Worm (Caenorhabditis elegans) whole organism, midembryonic: ENCODE results near the gene ugt-7.

Experiments
- flt-1 ChIP-seq: fragments of 200-800 bp; sonication (Bioruptor generic); IDR thresholded peaks from 2 replicates; pipeline ENCODE4 v1.3.6; 2022; ENCODE audit warnings: missing genetic modification characterization, missing compliant biosample characterization
- klf-2 ChIP-seq: fragments of 200-800 bp; sonication (Bioruptor generic); conservative IDR thresholded peaks from 2 replicates; pipeline ENCODE4 v1.3.6; 2022; ENCODE audit warnings: missing genetic modification reagents, missing genetic modification characterization, missing compliant biosample characterization
- med-1 ChIP-seq: sonication (generic microtip); optimal IDR thresholded peaks from 2 replicates; lab custom pipeline; 2017; ENCODE audit warnings: missing genetic modification characterization, mild to moderate bottlenecking, missing compliant biosample characterization, antibody characterized with exemption, missing genetic modification reagents; ENCODE audit not compliant: insufficient read depth
- ref-1 ChIP-seq: fragments of 200-800 bp; sonication (Bioruptor generic); conservative IDR thresholded peaks from 2 replicates; pipeline ENCODE4 v1.3.6; 2022; ENCODE audit warnings: missing genetic modification reagents, missing genetic modification characterization, missing compliant biosample characterization
- ztf-23 ChIP-seq: fragments of 200-800 bp; sonication (Bioruptor generic); IDR thresholded peaks from 2 replicates; pipeline ENCODE4 v1.3.6; 2022; ENCODE audit warnings: missing genetic modification reagents, missing genetic modification characterization, missing compliant biosample characterization
- ztf-29 ChIP-seq: fragments of 200-800 bp; sonication (Bioruptor generic); IDR thresholded peaks from 2 replicates; pipeline ENCODE4 v1.3.6; 2022; ENCODE audit warnings: missing genetic modification reagents, missing genetic modification characterization, missing compliant biosample characterization

DNA sequence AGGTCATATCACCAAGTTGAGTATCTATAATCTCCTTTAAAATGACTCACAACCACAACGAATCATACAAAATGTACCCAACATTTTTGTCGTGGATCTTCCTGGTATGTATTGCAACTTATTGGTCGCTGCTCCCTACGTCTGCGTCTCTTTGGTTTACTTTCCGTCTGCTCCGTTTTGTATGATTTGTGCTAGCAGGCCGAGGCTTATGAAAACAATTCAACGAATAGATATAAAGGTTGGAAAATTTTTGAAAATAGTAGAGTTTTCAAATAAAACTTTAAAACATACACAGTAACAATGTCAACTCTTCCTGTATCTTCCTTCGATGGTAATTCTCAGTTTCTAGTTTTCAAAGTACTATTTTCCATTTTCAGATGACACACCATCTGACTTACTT is 1.0 kb upstream of the ugt-7 start, which contains the start of gene srr-8:
- TF ChIP-seq ztf-23 (GFP tag; lab: Robert Waterston, UW) (no peak), med-1 (GFP tag; lab: Kevin White, UChicago) (no peak), klf-2 (GFP tag; lab: Robert Waterston, UW) (no peak), ref-1 (no peak), ztf-29 (GFP tag; lab: Robert Waterston, UW) (no peak), flt-1 (GFP tag; lab: Robert Waterston, UW) (no peak)
